Fruit fly (Drosophila melanogaster) whole organism, pupa: ENCODE data around the gene CG13024.

Experiments used
- CG13204 ChIP-seq: fragments of 200-800 bp; sonication (Bioruptor generic); optimal IDR thresholded peaks from 2 replicates; lab custom pipeline; 2018; ENCODE audit warnings: missing biosample characterization, mild to moderate bottlenecking, missing genetic modification characterization, moderate library complexity
- CG8159 ChIP-seq: fragments of 200-800 bp; sonication (Bioruptor generic); optimal IDR thresholded peaks from 3 replicates; lab custom pipeline; 2018; ENCODE audit warnings: missing biosample characterization, mild to moderate bottlenecking, missing genetic modification characterization, moderate library complexity
- CG8301 ChIP-seq: fragments of 200-800 bp; sonication (Bioruptor generic); optimal IDR thresholded peaks from 2 replicates; lab custom pipeline; 2018; ENCODE audit warnings: missing biosample characterization, mild to moderate bottlenecking, missing genetic modification characterization
- D1 ChIP-seq: fragments of 200-800 bp; sonication (Bioruptor generic); optimal IDR thresholded peaks from 2 replicates; lab custom pipeline; 2018; ENCODE audit warnings: missing biosample characterization, mild to moderate bottlenecking, missing genetic modification characterization, moderate library complexity
- Snoo ChIP-seq: fragments of 200-800 bp; sonication (Bioruptor generic); optimal IDR thresholded peaks from 3 replicates; lab custom pipeline; 2017; ENCODE audit warnings: missing biosample characterization, mild to moderate bottlenecking, missing genetic modification characterization, inconsistent platforms

DNA sequence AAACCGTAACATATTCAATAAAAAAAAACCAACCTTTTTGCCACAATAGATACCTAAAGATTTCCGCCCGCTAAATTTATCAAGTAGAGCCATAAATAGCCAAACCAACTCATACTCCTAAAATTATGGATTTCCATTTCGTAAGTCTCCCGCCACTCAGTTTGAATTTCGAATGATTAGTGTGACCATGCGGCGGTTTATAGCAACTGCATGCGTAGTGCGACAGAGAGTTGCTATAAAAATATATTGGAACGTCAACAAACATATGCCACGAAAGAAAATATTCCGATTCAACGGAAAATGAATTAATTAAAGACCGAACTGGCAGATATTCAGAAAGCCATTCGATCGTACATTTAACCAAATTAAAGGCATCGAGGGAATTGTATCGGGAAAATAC is 46.1 kb downstream of the CG13024 start, which contains the start of gene CG9706:
- TF ChIP-seq CG8159 (tag; lab: Kevin White, UChicago) (no peak), D1 (tag; lab: Kevin White, UChicago) (no peak), Snoo (tag; lab: Kevin White, UChicago) (no peak), CG13204 (GFP tag; lab: Kevin White, UChicago) (no peak), CG8301 (tag; lab: Kevin White, UChicago) (no peak)
